Fruit fly (Drosophila melanogaster): ENCODE results near the gene CG9784.
A peak's percentile ranks its signal among the peaks of the same experiment; 100 is the strongest.

Gene CG9784

DNA sequence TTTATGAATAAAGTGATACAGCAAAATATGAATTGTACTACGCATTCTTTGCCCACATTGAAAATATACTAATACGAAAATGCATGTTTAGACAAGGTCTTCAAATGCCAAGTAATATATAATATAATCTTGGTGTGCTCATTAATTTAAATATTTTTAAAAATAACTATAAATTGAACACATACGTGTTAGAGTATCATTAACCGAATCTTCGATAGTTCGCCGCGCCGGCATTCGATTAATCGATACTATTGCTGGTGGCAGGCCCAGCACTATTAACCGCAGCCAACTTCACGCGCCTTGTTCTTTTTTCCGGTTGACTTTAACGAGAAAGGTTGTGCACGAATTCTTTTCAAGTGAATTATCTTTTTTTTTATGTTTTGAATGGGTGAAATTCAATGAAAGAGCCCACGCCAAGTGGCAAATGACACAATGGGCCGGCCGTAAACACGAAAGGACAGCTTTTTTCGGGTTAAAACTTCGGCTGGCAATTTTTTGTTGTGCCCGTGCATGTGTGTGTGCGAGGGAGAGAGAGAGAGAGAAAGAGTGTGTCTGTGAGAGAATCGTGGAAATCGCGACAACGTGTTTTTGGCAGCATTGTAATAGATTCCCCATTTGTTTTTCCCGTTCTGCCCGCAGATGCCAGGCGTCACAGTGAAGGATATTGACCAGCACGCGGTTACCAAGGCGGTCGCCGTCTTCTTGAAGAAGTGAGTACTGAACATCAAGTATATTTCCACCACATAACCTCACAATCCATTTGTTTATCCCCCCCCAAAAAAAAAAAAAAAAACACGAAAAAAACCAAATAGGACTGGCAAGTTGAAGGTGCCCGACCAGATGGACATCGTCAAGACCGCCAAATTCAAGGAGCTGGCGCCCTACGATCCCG lies 38.8 kb upstream of the CG9784 start, which contains the start of gene RpS19a (continued):
- TF ChIP-seq CG13287 (GFP tag; IDR thresholded peaks at IDR 0.05; ENCODE audit: partially characterized antibody) = no peak
- peak; percentile 66; the same call in 2 of the 3 replicates for TF ChIP-seq Optix (GFP tag; IDR thresholded peaks at IDR 0.05)
- peak; percentile 35 for TF ChIP-seq CG10979 (tag; optimal IDR thresholded peaks at IDR 0.05)
- peak; percentile 39; the same call in 1 of the 2 replicates for TF ChIP-seq CG11696 (GFP tag; IDR thresholded peaks at IDR 0.05)
- peak; percentile 29; the same call in 1 of the 3 replicates for TF ChIP-seq CG7963 (GFP tag; IDR thresholded peaks at IDR 0.05; ENCODE audit: partially characterized antibody)
- peak; percentile 48; the same call in 1 of the 3 replicates for TF ChIP-seq CG34422 (GFP tag; IDR thresholded peaks at IDR 0.05)
- peak; percentile 85 for TF ChIP-seq Asciz (GFP tag; optimal IDR thresholded peaks at IDR 0.05)
- TF ChIP-seq GATAe (GFP tag; conservative IDR thresholded peaks at IDR 0.05) = no peak; the same call in 1 of the 2 replicates
- TF ChIP-seq btn (GFP tag; optimal IDR thresholded peaks at IDR 0.05) = peak; percentile 43
- peak; percentile 68 for TF ChIP-seq CG6254 (GFP tag; optimal IDR thresholded peaks at IDR 0.05)
- TF ChIP-seq CG7786 (GFP tag; optimal IDR thresholded peaks at IDR 0.05) = peak; percentile 37
- TF ChIP-seq caup (GFP tag; optimal IDR thresholded peaks at IDR 0.05; ENCODE audit: severe bottlenecking) = peak; percentile 92
- TF ChIP-seq disco-r (GFP tag; optimal IDR thresholded peaks at IDR 0.05) = peak; percentile 56
- TF ChIP-seq Nf-YC (tag; optimal IDR thresholded peaks at IDR 0.05) = peak; percentile 66
- TF ChIP-seq Abd-B (GFP tag; optimal IDR thresholded peaks at IDR 0.05) = peak; percentile 16
- peak; percentile 27 for TF ChIP-seq CG5245 (GFP tag; optimal IDR thresholded peaks at IDR 0.05)
- TF ChIP-seq yki (optimal IDR thresholded peaks at IDR 0.05) = no peak
- peak; percentile 92 for TF ChIP-seq NfI (GFP tag; optimal IDR thresholded peaks at IDR 0.05)
- TF ChIP-seq CG13123 (GFP tag; optimal IDR thresholded peaks at IDR 0.05) = peak; percentile 91
- TF ChIP-seq h (optimal IDR thresholded peaks at IDR 0.05) = no peak
- peak; percentile 13 for TF ChIP-seq her (GFP tag; optimal IDR thresholded peaks at IDR 0.05)
- peak; percentile 88 for TF ChIP-seq NFAT (GFP tag; IDR thresholded peaks at IDR 0.05)
- no peak for TF ChIP-seq TFAM (GFP tag; optimal IDR thresholded peaks at IDR 0.05)
- TF ChIP-seq Hsf (GFP tag; optimal IDR thresholded peaks at IDR 0.05) = peak; percentile 30
- no peak for TF ChIP-seq CG31388 (GFP tag; optimal IDR thresholded peaks at IDR 0.05)
- peak; percentile 62 for TF ChIP-seq Jarid2 (GFP tag; optimal IDR thresholded peaks at IDR 0.05)
- TF ChIP-seq lab (GFP tag; optimal IDR thresholded peaks at IDR 0.05) = peak; percentile 94
- peak; percentile 32 for TF ChIP-seq vfl (GFP tag; optimal IDR thresholded peaks at IDR 0.05)
- peak; percentile 24 for TF ChIP-seq en (GFP tag; optimal IDR thresholded peaks at IDR 0.05)
- TF ChIP-seq run (tag; optimal IDR thresholded peaks at IDR 0.05) = peak; percentile 31
- TF ChIP-seq ERR (GFP tag; optimal IDR thresholded peaks at IDR 0.05) = no peak
- peak; percentile 38 for TF ChIP-seq twi (tag; optimal IDR thresholded peaks at IDR 0.05)
- TF ChIP-seq mirr (GFP tag; optimal IDR thresholded peaks at IDR 0.05) = peak; percentile 91
- 0 out of 2 replicates have a peak, but pooled peaks have one; percentile 33 for TF ChIP-seq klu (GFP tag; IDR thresholded peaks at IDR 0.05)
- TF ChIP-seq hkb (optimal IDR thresholded peaks at IDR 0.05) = no peak
- peak; percentile 70 for TF ChIP-seq hkb (GFP tag; IDR thresholded peaks at IDR 0.05)
- TF ChIP-seq fd3F (GFP tag; optimal IDR thresholded peaks at IDR 0.05) = peak; percentile 47
- TF ChIP-seq E2f2 (GFP tag; IDR thresholded peaks at IDR 0.05) = peak; percentile 58
- TF ChIP-seq Dbx (GFP tag; IDR thresholded peaks at IDR 0.05) = peak; percentile 66
- peak; percentile 47 for TF ChIP-seq CG9797 (GFP tag; optimal IDR thresholded peaks at IDR 0.05)
- TF ChIP-seq CG12744 (GFP tag; optimal IDR thresholded peaks at IDR 0.05) = no peak
- peak; percentile 44 for TF ChIP-seq CG30020 (tag; optimal IDR thresholded peaks at IDR 0.05)
- TF ChIP-seq ase (GFP tag; IDR thresholded peaks at IDR 0.05) = peak; percentile 73; the same call in 2 of the 3 replicates
- peak; percentile 83 for TF ChIP-seq zfh1 (GFP tag; IDR thresholded peaks at IDR 0.05)
- peak; percentile 54 for TF ChIP-seq Fer2 (tag; optimal IDR thresholded peaks at IDR 0.05)
- TF ChIP-seq Nf-YB (GFP tag; optimal IDR thresholded peaks at IDR 0.05) = peak; percentile 55
- peak; percentile 20 for TF ChIP-seq chn (GFP tag; optimal IDR thresholded peaks at IDR 0.05)
- TF ChIP-seq mam (GFP tag; optimal IDR thresholded peaks at IDR 0.05) = no peak
- peak; percentile 91 for TF ChIP-seq nom (GFP tag; optimal IDR thresholded peaks at IDR 0.05)
